Worm (Caenorhabditis elegans) whole organism, early embryonic: ENCODE results near the gene ippk-1.

Experiments used
- B0310.2 ChIP-seq: sonication (generic microtip); optimal IDR thresholded peaks from 2 replicates; lab custom pipeline; 2016; ENCODE audit warnings: mild to moderate bottlenecking, missing genetic modification characterization, missing compliant biosample characterization
- F13C5.2 ChIP-seq: sonication (generic microtip); optimal IDR thresholded peaks from 2 replicates; lab custom pipeline; 2017; ENCODE audit warnings: mild to moderate bottlenecking, missing genetic modification characterization, inconsistent platforms, missing compliant biosample characterization
- aly-1 ChIP-seq: sonication (generic microtip); optimal IDR thresholded peaks from 2 replicates; lab custom pipeline; 2016; ENCODE audit warnings: missing genetic modification characterization, missing compliant biosample characterization
- ama-1 ChIP-seq: fragments of 150-350 bp; optimal IDR thresholded peaks from 2 replicates; lab custom pipeline; 2014
- ceh-13 ChIP-seq: fragments of 200-800 bp; sonication (Bioruptor generic); optimal IDR thresholded peaks from 2 replicates; lab custom pipeline; 2018; ENCODE audit warnings: mild to moderate bottlenecking, missing genetic modification characterization, missing compliant biosample characterization
- ceh-36 ChIP-seq: sonication (generic microtip); optimal IDR thresholded peaks from 2 replicates; lab custom pipeline; 2016; ENCODE audit warnings: missing genetic modification characterization, inconsistent platforms, missing compliant biosample characterization
- ets-7 ChIP-seq: sonication (generic microtip); optimal IDR thresholded peaks from 2 replicates; lab custom pipeline; 2016; ENCODE audit warnings: missing genotype, missing genetic modification characterization, missing compliant biosample characterization
- flt-1 ChIP-seq: fragments of 200-800 bp; sonication (Bioruptor generic); IDR thresholded peaks from 2 replicates; pipeline ENCODE4 v1.3.6; 2022; ENCODE audit warnings: missing genetic modification characterization, missing compliant biosample characterization
- hmbx-1 ChIP-seq: sonication (generic microtip); optimal IDR thresholded peaks from 2 replicates; lab custom pipeline; 2016; ENCODE audit warnings: mild to moderate bottlenecking, missing genetic modification characterization, missing compliant biosample characterization
- hmg-4 ChIP-seq: fragments of 200-800 bp; sonication (Bioruptor generic); optimal IDR thresholded peaks from 2 replicates; lab custom pipeline; 2018; ENCODE audit warnings: mild to moderate bottlenecking, missing genetic modification characterization, missing compliant biosample characterization
- hnd-1 ChIP-seq: sonication (generic microtip); optimal IDR thresholded peaks from 2 replicates; lab custom pipeline; 2016; ENCODE audit warnings: missing genetic modification characterization, missing compliant biosample characterization
- pes-1 ChIP-seq: fragments of 200-800 bp; sonication (Bioruptor generic); IDR thresholded peaks from 2 replicates; pipeline ENCODE4 v1.3.6; 2022; ENCODE audit warnings: missing genetic modification reagents, missing genetic modification characterization, missing compliant biosample characterization
- scrt-1 ChIP-seq: fragments of 200-800 bp; sonication (Bioruptor generic); IDR thresholded peaks from 2 replicates; pipeline ENCODE4 v1.3.6; 2022; ENCODE audit warnings: missing genetic modification characterization, missing compliant biosample characterization
- sea-1 ChIP-seq: fragments of 200-800 bp; sonication (Bioruptor generic); conservative IDR thresholded peaks from 2 replicates; pipeline ENCODE4 v1.3.6; 2022; ENCODE audit warnings: missing genetic modification characterization, missing compliant biosample characterization
- tbx-11 ChIP-seq: fragments of 200-800 bp; sonication (Bioruptor generic); IDR thresholded peaks from 2 replicates; pipeline ENCODE4 v1.3.6; 2022; ENCODE audit warnings: missing genetic modification characterization, missing compliant biosample characterization
- tbx-37 ChIP-seq: fragments of 200-800 bp; sonication (Bioruptor generic); conservative IDR thresholded peaks from 2 replicates; pipeline ENCODE4 v1.3.6; 2022; ENCODE audit warnings: missing genetic modification reagents, missing genetic modification characterization, missing compliant biosample characterization
- tra-4 ChIP-seq: sonication (generic microtip); optimal IDR thresholded peaks from 2 replicates; lab custom pipeline; 2017; ENCODE audit warnings: missing genetic modification characterization, missing compliant biosample characterization

Gene ippk-1

DNA sequence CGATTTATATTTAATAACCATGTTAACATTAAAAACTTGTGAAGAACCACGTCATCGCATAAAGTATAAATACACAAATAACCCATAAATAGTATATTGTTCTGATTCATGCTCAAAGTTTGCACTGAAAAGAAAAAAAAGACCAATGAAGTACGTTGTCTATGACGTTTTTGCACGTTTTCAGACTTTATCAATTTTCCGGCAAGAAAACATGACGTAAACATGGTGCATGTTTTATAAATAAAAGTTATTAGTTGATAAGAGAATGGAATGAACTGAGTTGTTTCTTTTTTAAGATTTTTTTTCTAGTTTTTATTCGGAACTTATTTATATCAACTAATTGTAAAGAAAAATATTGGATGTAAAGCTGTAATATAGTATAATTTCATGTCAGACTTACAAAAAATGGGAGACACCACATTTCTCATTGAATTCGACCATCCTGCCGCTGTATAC lies 22.0 kb downstream of the ippk-1 start, which contains the start of gene arrd-8:
Gene arrd-8 (plus strand): TSS at position 406 of the 456 bp plus-strand sequence.
- TF ChIP-seq hmg-4 = no peak
- no peak for TF ChIP-seq tbx-11
- no peak for TF ChIP-seq sea-1 (GFP tag; lab: Robert Waterston, UW)
- TF ChIP-seq flt-1 (GFP tag; lab: Robert Waterston, UW) = no peak
- TF ChIP-seq scrt-1 (GFP tag; lab: Robert Waterston, UW) = no peak
- no peak for TF ChIP-seq ceh-36
- no peak for TF ChIP-seq tbx-37 (GFP tag; lab: Robert Waterston, UW)
- TF ChIP-seq ets-7 (tag; lab: Kevin White, UChicago) = no peak
- no peak for TF ChIP-seq ceh-13 (GFP tag; lab: Kevin White, UChicago)
- no peak for TF ChIP-seq F13C5.2
- TF ChIP-seq hmbx-1 (tag; lab: Kevin White, UChicago) = no peak
- TF ChIP-seq hnd-1 (tag; lab: Kevin White, UChicago) = no peak
- TF ChIP-seq ama-1 = no peak
- no peak for TF ChIP-seq B0310.2 (tag; lab: Kevin White, UChicago)
- TF ChIP-seq pes-1 = no peak

DNA sequence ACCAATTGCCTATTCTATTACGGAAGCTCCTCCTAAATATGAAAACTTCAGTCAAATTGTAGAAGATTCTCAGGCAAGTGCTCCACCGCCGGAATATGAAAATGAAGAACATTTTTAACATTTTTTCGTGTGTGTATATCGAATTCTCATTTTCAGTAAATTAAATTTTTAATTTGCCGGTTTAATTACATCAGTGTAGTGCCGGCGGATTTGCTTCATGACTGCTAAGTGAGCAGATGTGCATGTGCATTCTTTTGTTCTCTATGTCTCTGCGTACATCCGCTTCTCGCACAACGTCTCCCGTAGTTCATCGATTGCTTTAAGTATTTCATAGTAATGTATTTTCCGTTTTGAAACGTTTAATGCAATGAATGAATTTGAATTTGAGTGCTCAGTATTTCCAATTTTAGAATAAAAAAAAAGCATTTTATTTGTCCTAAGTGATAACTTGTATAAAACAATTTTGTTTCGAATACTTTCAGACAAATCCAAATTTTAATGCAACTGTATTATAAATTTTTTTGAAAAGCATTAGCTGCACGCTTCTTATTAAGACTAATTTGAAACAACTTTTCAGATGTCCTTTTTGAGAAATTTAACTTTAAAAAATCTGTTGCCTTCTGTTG lies 24.9 kb downstream of the ippk-1 start, which contains the start of gene Y17G7B.22:
Gene Y17G7B.22 (plus strand): TSS at position 576 of the 626 bp plus-strand sequence.
- TF ChIP-seq ceh-13 (GFP tag; lab: Kevin White, UChicago) (no peak), aly-1 (no peak), ets-7 (tag; lab: Kevin White, UChicago) (no peak), ama-1 (no peak), hmbx-1 (tag; lab: Kevin White, UChicago) (no peak), tbx-37 (GFP tag; lab: Robert Waterston, UW) (no peak), ceh-36 (no peak), tbx-11 (no peak), sea-1 (GFP tag; lab: Robert Waterston, UW) (no peak), scrt-1 (GFP tag; lab: Robert Waterston, UW) (no peak), hnd-1 (tag; lab: Kevin White, UChicago) (no peak), flt-1 (GFP tag; lab: Robert Waterston, UW) (no peak), pes-1 (no peak), tra-4 (tag; lab: Kevin White, UChicago) (no peak), B0310.2 (tag; lab: Kevin White, UChicago) (no peak), hmg-4 (no peak), F13C5.2 (no peak)

DNA sequence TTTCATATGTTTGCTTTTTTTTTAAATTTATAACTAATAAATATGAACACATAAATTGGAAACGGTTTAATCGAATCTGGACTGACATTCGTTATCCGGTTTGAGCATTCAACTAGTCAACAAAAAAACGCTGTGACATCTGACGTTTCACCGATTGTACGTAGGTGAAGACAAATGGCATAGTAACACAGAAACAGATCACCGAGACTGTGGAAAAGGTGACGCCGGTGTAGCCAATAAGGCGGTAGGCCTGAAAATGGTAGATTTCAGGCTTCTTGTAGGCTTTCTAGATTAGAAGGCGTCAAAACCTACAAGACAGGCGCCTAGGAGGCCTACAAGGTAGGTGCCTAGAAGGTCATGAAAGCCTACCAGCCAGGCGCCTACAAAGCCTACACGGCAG lies 28.5 kb downstream of the ippk-1 start:
- TF ChIP-seq ceh-36 (no peak), ama-1 (no peak), hmg-4 (no peak), tra-4 (tag; lab: Kevin White, UChicago) (no peak), scrt-1 (GFP tag; lab: Robert Waterston, UW) (no peak), F13C5.2 (no peak), tbx-37 (GFP tag; lab: Robert Waterston, UW) (no peak), ets-7 (tag; lab: Kevin White, UChicago) (no peak), B0310.2 (tag; lab: Kevin White, UChicago) (no peak), ceh-13 (GFP tag; lab: Kevin White, UChicago) (no peak), sea-1 (GFP tag; lab: Robert Waterston, UW) (no peak), tbx-11 (no peak), pes-1 (no peak), hnd-1 (tag; lab: Kevin White, UChicago) (no peak)

DNA sequence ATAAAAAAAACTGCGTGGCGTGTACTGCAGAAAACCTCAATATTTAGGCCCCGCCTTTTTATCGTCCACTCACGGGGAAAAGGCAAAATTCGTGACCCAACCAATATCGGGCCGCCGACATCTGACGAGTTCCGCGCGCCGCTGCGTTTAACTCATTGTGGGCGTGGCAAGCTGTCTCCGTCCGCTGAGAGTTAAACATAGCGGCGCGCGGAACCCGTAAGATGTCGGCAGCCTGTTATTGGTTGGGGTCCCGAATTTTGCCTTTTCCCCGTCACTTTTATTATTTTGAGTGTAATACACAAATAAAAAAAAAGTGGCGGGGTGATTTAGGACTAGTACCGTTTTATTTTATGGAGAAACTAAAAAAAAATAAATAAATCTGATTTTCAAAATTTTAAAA lies 33.6 kb downstream of the ippk-1 start:
- TF ChIP-seq hmbx-1 (tag; lab: Kevin White, UChicago) (no peak), sea-1 (GFP tag; lab: Robert Waterston, UW) (peak; percentile 46; the same call in 1 of the 2 replicates)

DNA sequence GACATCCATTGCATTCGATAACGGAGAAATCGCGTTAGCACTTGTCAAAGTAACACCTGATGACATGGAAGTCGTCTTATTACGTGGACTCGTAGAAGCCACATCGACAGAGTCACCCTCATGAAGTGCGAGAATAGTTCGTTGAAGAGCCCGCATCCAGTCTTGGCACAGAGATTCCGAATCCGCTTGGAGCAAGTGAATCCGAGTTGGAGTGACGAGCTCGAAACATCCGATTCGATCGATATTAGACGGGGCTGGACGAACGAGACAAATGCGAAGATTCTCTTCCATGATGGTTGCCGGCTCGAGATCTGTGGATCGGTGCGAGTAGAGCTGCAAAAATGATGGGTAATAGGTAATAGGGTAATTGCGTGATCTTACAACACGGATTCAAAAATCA lies 34.6 kb downstream of the ippk-1 start:
- no peak for TF ChIP-seq ama-1
- TF ChIP-seq aly-1 = no peak
- TF ChIP-seq ceh-36 = no peak
- TF ChIP-seq ceh-13 (GFP tag; lab: Kevin White, UChicago) = no peak
- TF ChIP-seq ets-7 (tag; lab: Kevin White, UChicago) = no peak
- no peak for TF ChIP-seq tra-4 (tag; lab: Kevin White, UChicago)
- TF ChIP-seq B0310.2 (tag; lab: Kevin White, UChicago) = no peak
- TF ChIP-seq hmg-4 = no peak
- TF ChIP-seq tbx-11 = no peak
- no peak for TF ChIP-seq tbx-37 (GFP tag; lab: Robert Waterston, UW)
- TF ChIP-seq hmbx-1 (tag; lab: Kevin White, UChicago) = no peak
- TF ChIP-seq flt-1 (GFP tag; lab: Robert Waterston, UW) = no peak
- TF ChIP-seq F13C5.2 = no peak
- no peak for TF ChIP-seq sea-1 (GFP tag; lab: Robert Waterston, UW)
- no peak for TF ChIP-seq scrt-1 (GFP tag; lab: Robert Waterston, UW)
- no peak for TF ChIP-seq hnd-1 (tag; lab: Kevin White, UChicago)
- no peak for TF ChIP-seq pes-1

DNA sequence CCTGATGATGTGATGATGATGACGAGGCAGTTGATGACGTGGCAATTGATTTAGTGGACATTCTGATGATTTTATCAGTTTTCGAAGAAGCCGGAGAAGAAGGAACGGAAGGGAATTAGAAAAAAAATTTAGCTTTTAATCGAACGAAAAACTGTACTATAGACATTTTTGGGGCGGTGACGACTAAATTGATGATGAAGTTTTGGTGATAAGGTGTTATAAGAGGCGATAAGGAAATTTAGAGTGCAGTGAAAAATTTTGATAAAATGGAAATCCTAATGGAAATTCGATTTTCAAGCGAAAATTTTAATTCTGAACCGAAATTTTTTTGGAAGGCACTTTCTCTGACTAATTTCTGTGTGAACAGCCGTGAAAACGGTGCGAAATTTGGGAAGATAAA lies 37.3 kb downstream of the ippk-1 start:
- TF ChIP-seq hmg-4 = no peak
- no peak for TF ChIP-seq pes-1
- no peak for TF ChIP-seq aly-1
- no peak for TF ChIP-seq hmbx-1 (tag; lab: Kevin White, UChicago)

DNA sequence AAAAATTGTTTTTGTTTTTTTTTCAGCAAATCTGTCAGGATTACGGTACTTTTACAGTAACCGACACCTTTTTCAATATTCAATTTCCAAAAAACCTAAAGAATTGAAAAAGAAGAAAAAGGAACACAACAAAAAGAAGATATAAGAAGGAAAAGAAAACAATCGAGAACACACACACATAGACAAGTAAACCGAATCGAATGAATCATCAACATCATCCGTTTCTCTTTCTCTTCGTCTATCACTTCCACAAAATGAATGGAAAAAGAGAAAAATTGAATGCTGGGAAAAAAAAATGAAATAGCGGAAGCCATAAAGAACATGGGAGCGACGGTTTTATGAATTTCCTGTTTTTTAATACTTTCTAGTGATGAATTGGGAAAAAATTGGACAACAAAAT lies 38.7 kb downstream of the ippk-1 start:
- TF ChIP-seq aly-1 = no peak
- TF ChIP-seq F13C5.2 = no peak

DNA sequence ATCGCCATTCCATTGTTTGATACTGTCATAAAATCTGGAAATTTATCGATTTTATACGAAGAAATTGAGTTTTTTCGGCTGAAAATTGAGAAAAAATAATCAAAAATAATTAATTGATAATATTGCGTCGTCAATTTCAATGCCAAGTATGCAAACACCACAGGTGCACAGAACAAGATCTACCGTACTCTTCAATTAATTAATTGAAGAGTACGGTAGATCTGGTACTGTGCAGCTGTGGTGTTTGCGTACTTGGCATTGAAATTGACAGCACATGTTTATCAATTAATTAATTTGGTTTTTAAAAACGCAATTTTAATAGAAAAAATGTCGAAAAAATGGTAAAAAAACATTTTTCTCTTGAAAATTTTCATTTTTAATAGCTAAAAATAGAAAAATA lies 46.1 kb downstream of the ippk-1 start, which contains the start of gene cnt-1:
Gene cnt-1 (minus strand): TSS at position 36 of the 400 bp plus-strand sequence.
- TF ChIP-seq B0310.2 (tag; lab: Kevin White, UChicago) (no peak), ceh-36 (no peak), hnd-1 (tag; lab: Kevin White, UChicago) (no peak), tbx-11 (no peak), ets-7 (tag; lab: Kevin White, UChicago) (no peak), ama-1 (no peak), hmbx-1 (tag; lab: Kevin White, UChicago) (no peak), tra-4 (tag; lab: Kevin White, UChicago) (no peak), sea-1 (GFP tag; lab: Robert Waterston, UW) (no peak), F13C5.2 (no peak), flt-1 (GFP tag; lab: Robert Waterston, UW) (no peak)
